Fruit fly (Drosophila melanogaster): ENCODE data around the gene norpA.
"Not testable (repeated sequence)": the region's sequence is repeated elsewhere in the genome, so short reads cannot be mapped to it uniquely, and the experiment has no call there.

- TF ChIP-seq ato (GFP tag; IDR thresholded peaks at IDR 0.05; ENCODE audit: partially characterized antibody); nau (GFP tag; optimal IDR thresholded peaks at IDR 0.05); CG15696 (tag; optimal IDR thresholded peaks at IDR 0.05); CG17612 (GFP tag; IDR thresholded peaks at IDR 0.05); CG16779 (GFP tag; IDR thresholded peaks at IDR 0.05); shn (GFP tag; optimal IDR thresholded peaks at IDR 0.05); h (optimal IDR thresholded peaks at IDR 0.05); CG8944 (GFP tag; optimal IDR thresholded peaks at IDR 0.05); tna (GFP tag; IDR thresholded peaks at IDR 0.05; ENCODE audit: partially characterized antibody); jumu (GFP tag; optimal IDR thresholded peaks at IDR 0.05); CG12659 (GFP tag; optimal IDR thresholded peaks at IDR 0.05): not testable (repeated sequence)
- TF ChIP-seq CG32767 (GFP tag; IDR thresholded peaks at IDR 0.05) (peak; percentile 27; the same call in 1 of the 2 replicates), NFAT (GFP tag; IDR thresholded peaks at IDR 0.05) (peak; percentile 23; the same call in 1 of the 2 replicates), CG1024 (GFP tag; IDR thresholded peaks at IDR 0.05) (peak; percentile 51)
Observed at dm6 chrX:4318001-4318400, 4.4 kb upstream of the norpA start.

Data from whole organism, embryonic.